Fruit fly (Drosophila melanogaster): Measurements from ENCODE around the gene Flacc.

The Flacc gene

DNA sequence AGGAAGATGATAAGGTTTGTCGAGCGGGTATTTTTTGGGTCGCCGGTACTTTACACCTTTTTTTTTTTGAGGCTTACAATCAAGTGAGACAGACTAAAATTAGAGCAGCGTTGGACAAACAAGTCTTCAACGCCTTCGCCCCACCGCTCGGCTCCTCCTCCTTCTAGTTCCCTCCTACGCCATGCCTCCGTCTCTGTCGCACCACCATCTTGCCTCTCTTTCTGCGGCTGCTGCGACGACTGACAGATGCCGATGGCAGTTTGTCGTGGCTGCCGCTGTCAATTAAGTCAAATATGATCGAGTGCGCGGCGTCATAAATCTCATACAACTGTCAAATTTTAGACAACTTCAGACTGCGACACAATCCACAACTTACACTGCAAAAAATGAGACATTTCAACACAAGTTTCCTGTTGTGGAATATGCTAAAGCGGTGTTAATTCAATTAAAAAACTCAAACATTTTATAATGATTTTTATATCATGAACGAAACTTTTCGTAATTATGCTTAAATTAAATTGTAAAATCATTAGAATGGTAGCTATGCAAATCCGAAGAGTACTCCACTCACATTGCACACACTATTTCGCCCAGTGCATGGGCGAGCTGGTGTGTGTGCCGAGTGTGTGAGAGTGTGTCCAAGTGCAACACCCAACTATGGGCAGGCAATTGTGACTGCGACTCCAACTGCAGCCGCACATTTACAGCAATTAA lies 27.4 kb upstream of the Flacc start (continued):
- TF ChIP-seq CG14667 (GFP tag; IDR thresholded peaks at IDR 0.05) (no peak), CG4328 (GFP tag; optimal IDR thresholded peaks at IDR 0.05) (no peak), so (GFP tag; IDR thresholded peaks at IDR 0.05) (no peak), Atf-2 (GFP tag; optimal IDR thresholded peaks at IDR 0.05) (no peak), CG30020 (tag; optimal IDR thresholded peaks at IDR 0.05) (no peak), CG30403 (GFP tag; optimal IDR thresholded peaks at IDR 0.05) (peak; percentile 50), CG1024 (GFP tag; IDR thresholded peaks at IDR 0.05) (no peak), CG15696 (tag; optimal IDR thresholded peaks at IDR 0.05) (no peak), cg (GFP tag; optimal IDR thresholded peaks at IDR 0.05) (peak; percentile 27), CG14710 (tag; optimal IDR thresholded peaks at IDR 0.05) (peak; percentile 46), ab (GFP tag; optimal IDR thresholded peaks at IDR 0.05) (no peak), Gug (GFP tag; IDR thresholded peaks at IDR 0.05) (no peak), vvl (GFP tag; IDR thresholded peaks at IDR 0.05) (peak; percentile 31; the same call in 1 of the 2 replicates), Hand (GFP tag; optimal IDR thresholded peaks at IDR 0.05) (no peak), Trl (optimal IDR thresholded peaks at IDR 0.05) (no peak), Trl (GFP tag; optimal IDR thresholded peaks at IDR 0.05) (no peak), Ravus (GFP tag; IDR thresholded peaks at IDR 0.05) (no peak), H15 (GFP tag; IDR thresholded peaks at IDR 0.05) (no peak), CG6683 (GFP tag; optimal IDR thresholded peaks at IDR 0.05) (no peak), unc-4 (GFP tag; IDR thresholded peaks at IDR 0.05; ENCODE audit: partially characterized antibody) (no peak), tna (GFP tag; IDR thresholded peaks at IDR 0.05; ENCODE audit: partially characterized antibody) (no peak), Dfd (GFP tag; optimal IDR thresholded peaks at IDR 0.05) (no peak), CG3281 (GFP tag; optimal IDR thresholded peaks at IDR 0.05) (no peak), nmo (GFP tag; optimal IDR thresholded peaks at IDR 0.05) (peak; percentile 74), CG7357 (GFP tag; IDR thresholded peaks at IDR 0.05) (peak; percentile 30; the same call in 1 of the 3 replicates), Sox100B (GFP tag; optimal IDR thresholded peaks at IDR 0.05) (peak; percentile 40), D19A (tag; optimal IDR thresholded peaks at IDR 0.05) (peak; percentile 52), bsh (GFP tag; optimal IDR thresholded peaks at IDR 0.05) (peak in 1 of 2 experiments; percentile 76), CG4424 (GFP tag; optimal IDR thresholded peaks at IDR 0.05) (peak; percentile 36), CG11723 (GFP tag; optimal IDR thresholded peaks at IDR 0.05) (peak; percentile 8), al (GFP tag; IDR thresholded peaks at IDR 0.05) (no peak), NC2α (GFP tag; optimal IDR thresholded peaks at IDR 0.05) (no peak), Sry-β (GFP tag; optimal IDR thresholded peaks at IDR 0.05) (no peak), CG9215 (GFP tag; IDR thresholded peaks at IDR 0.05) (no peak), CG18011 (GFP tag; optimal IDR thresholded peaks at IDR 0.05) (no peak), bcd (GFP tag; optimal IDR thresholded peaks at IDR 0.05) (peak; percentile 18), CG33213 (GFP tag; optimal IDR thresholded peaks at IDR 0.05) (no peak), CG12769 (tag; optimal IDR thresholded peaks at IDR 0.05) (no peak), Hey (tag; optimal IDR thresholded peaks at IDR 0.05) (no peak), CG10431 (GFP tag; optimal IDR thresholded peaks at IDR 0.05) (no peak), Aef1 (GFP tag; IDR thresholded peaks at IDR 0.05) (no peak), Hr3 (GFP tag; optimal IDR thresholded peaks at IDR 0.05) (peak; percentile 31), Doc3 (GFP tag; IDR thresholded peaks at IDR 0.05; ENCODE audit: partially characterized antibody) (no peak), Atf6 (GFP tag; IDR thresholded peaks at IDR 0.05) (no peak; the same call in 1 of the 2 replicates), lov (optimal IDR thresholded peaks at IDR 0.05) (no peak), lov (GFP tag; IDR thresholded peaks at IDR 0.05) (no peak), CG1603 (tag; optimal IDR thresholded peaks at IDR 0.05) (peak; percentile 67), bab2 (GFP tag; optimal IDR thresholded peaks at IDR 0.05) (no peak), ase (GFP tag; IDR thresholded peaks at IDR 0.05) (0 out of 3 replicates have a peak, but pooled peaks have one; percentile 22), CG2129 (GFP tag; IDR thresholded peaks at IDR 0.05; ENCODE audit: partially characterized antibody) (no peak)
